Worm (Caenorhabditis elegans): ENCODE data around the gene F27E5.9.

DNA sequence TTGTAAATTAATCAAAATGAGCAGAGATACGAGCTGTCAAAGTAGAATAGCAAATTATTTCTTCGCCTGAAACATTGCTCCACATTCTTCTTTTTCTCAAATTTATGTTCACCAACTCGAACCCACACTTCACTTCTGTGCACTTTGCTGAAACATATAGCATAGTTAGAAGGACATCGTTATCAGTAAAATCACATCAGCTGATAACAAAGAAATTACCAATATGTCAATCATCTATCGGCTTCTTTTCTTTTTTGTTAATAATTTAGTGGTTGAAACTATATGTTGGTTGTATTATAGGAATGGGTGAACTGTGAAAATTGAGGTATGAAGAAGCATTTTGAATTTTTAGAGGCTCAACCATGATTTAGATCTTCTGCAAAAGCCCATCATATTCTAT, 39.5 kb upstream of the F27E5.9 start:
- TF ChIP-seq nhr-237 (tag; optimal IDR thresholded peaks at IDR 0.05) (no peak), snpc-4 (tag; optimal IDR thresholded peaks at IDR 0.05) (no peak), ztf-11 (tag; optimal IDR thresholded peaks at IDR 0.05) (no peak), nhr-12 (tag; optimal IDR thresholded peaks at IDR 0.05) (no peak), elt-1 (tag; optimal IDR thresholded peaks at IDR 0.05; ENCODE audit: borderline replicate concordance, insufficient read depth) (no peak), sem-2 (GFP tag; optimal IDR thresholded peaks at IDR 0.05) (no peak), flh-1 (GFP tag; optimal IDR thresholded peaks at IDR 0.05) (no peak), ceh-43 (GFP tag; optimal IDR thresholded peaks at IDR 0.05) (no peak), lsy-2 (tag; optimal IDR thresholded peaks at IDR 0.05) (no peak), lin-32 (GFP tag; optimal IDR thresholded peaks at IDR 0.05) (no peak), mep-1 (tag; optimal IDR thresholded peaks at IDR 0.05) (no peak), elt-3 (tag; optimal IDR thresholded peaks at IDR 0.05) (no peak), unc-62 (GFP tag; optimal IDR thresholded peaks at IDR 0.05) (no peak), M03D4.4 (tag; optimal IDR thresholded peaks at IDR 0.05) (no peak)
